Worm (Caenorhabditis elegans): Measurements from ENCODE around the gene C07D10.6.
"Not testable (repeated sequence)": the region's sequence is repeated elsewhere in the genome, so short reads cannot be mapped to it uniquely, and the experiment has no call there.

DNA sequence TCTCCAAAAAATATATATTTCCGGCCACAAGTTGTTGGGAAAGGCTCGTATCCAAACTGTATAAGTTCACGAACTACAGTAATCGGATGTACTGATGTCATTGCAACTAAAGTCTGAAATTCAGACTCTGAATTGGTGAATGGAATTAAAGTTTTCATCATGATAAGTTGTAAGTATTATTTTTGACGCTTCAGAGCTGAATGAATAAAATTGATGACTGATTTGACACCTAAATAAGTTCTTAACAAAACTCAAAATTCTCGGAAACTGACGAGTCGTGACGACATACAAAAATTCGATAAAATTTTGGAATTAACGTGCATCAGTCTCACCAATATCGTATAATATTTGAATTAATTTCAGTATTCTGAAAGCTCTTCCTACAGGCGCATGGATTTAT, 8.9 kb upstream of the C07D10.6 start, which contains the start of gene F43E2.11:
- not testable (repeated sequence) for TF ChIP-seq tbx-11 (GFP tag; IDR thresholded peaks at IDR 0.05); ets-7 (tag; optimal IDR thresholded peaks at IDR 0.05); B0310.2 (tag; optimal IDR thresholded peaks at IDR 0.05); aly-1 (tag; optimal IDR thresholded peaks at IDR 0.05); tra-4 (tag; optimal IDR thresholded peaks at IDR 0.05); flt-1 (GFP tag; IDR thresholded peaks at IDR 0.05); hmbx-1 (tag; optimal IDR thresholded peaks at IDR 0.05); ama-1 (optimal IDR thresholded peaks at IDR 0.05)

Measured in whole organism, early embryonic.